Worm (Caenorhabditis elegans) whole organism, L1 larva: ENCODE data around the gene F11E6.8.

ENCODE experiments used
- ceh-82 ChIP-seq, 3 experiments: fragments of 150-350 bp in 1 of 3; sonication (generic microtip) in 2 of 3; optimal IDR thresholded peaks; 2 replicates each; lab custom pipeline; 2014 to 2017; ENCODE audit warnings: missing biosample characterization in 3 of 3, missing genetic modification characterization in 3 of 3
- ceh-90 ChIP-seq: sonication (generic microtip); optimal IDR thresholded peaks from 2 replicates; lab custom pipeline; 2016; ENCODE audit warnings: missing genetic modification characterization, missing compliant biosample characterization
- nhr-85 ChIP-seq: sonication (generic microtip); peaks from one replicate; lab custom pipeline; 2016; ENCODE audit warnings: missing genetic modification characterization, inconsistent platforms, missing compliant biosample characterization

DNA sequence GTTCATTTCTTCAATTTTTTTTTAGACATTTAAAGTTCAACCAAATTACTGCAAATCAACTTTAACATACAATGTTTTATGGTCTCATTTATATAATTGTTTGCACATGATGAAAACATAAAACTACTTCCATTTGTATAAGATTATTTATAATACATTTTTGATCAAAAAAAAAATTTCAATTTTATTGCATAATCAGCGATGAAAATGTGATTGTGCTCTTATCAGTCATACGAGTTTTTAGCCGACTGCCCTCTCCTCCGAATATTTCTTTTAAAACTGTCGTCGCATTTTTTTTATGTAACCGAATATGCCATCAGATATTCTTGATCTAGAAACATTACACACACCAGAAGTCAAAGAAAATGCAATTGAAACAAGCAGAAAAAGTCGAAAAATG, 9.9 kb downstream of the F11E6.8 start, which contains the start of gene F08A7.1:
- TF ChIP-seq ceh-82 (tag; optimal IDR thresholded peaks at IDR 0.05; lab: Kevin White, UChicago), result no peak
- peak; percentile 32 for TF ChIP-seq nhr-85 (tag; lab: Kevin White, UChicago)
- no peak for TF ChIP-seq ceh-90
